Worm (Caenorhabditis elegans): ENCODE measurements around the gene slc-36.2.

ce11 chrII:574064-574463 is 51.7 kb downstream of the slc-36.2 start:
- TF ChIP-seq unc-39 (tag; optimal IDR thresholded peaks at IDR 0.05) (no peak), ztf-11 (tag; optimal IDR thresholded peaks at IDR 0.05) (no peak), nhr-6 (tag; optimal IDR thresholded peaks at IDR 0.05) (no peak), unc-62 (GFP tag; optimal IDR thresholded peaks at IDR 0.05) (no peak), ama-1 (optimal IDR thresholded peaks at IDR 0.05) (no peak), ceh-16 (tag; optimal IDR thresholded peaks at IDR 0.05) (no peak), nhr-11 (tag; optimal IDR thresholded peaks at IDR 0.05) (no peak), R02D3.7 (tag; optimal IDR thresholded peaks at IDR 0.05) (no peak), C34F6.9 (tag; optimal IDR thresholded peaks at IDR 0.05) (no peak), dmd-4 (tag; optimal IDR thresholded peaks at IDR 0.05) (no peak), mab-5 (tag; optimal IDR thresholded peaks at IDR 0.05) (no peak), nhr-77 (tag; optimal IDR thresholded peaks at IDR 0.05) (no peak)
